Fruit fly (Drosophila melanogaster): Measurements from ENCODE around the gene CG43169.

Gene CG43169

dm6 chr3L:8841757-8842156 lies 46.7 kb downstream of the CG43169 start (continued):
- TF ChIP-seq Dbx (GFP tag; IDR thresholded peaks at IDR 0.05) (peak; percentile 61; the same call in 2 of the 3 replicates), Neu2 (GFP tag; optimal IDR thresholded peaks at IDR 0.05; ENCODE audit: borderline replicate concordance) (no peak), CG2116 (GFP tag; optimal IDR thresholded peaks at IDR 0.05) (peak; percentile 3), Fer3 (tag; optimal IDR thresholded peaks at IDR 0.05) (peak; percentile 79), CG6654 (GFP tag; optimal IDR thresholded peaks at IDR 0.05) (peak; percentile 8), CG18764 (GFP tag; optimal IDR thresholded peaks at IDR 0.05) (peak; percentile 48), shn (GFP tag; optimal IDR thresholded peaks at IDR 0.05) (no peak), CG7963 (GFP tag; IDR thresholded peaks at IDR 0.05; ENCODE audit: partially characterized antibody) (no peak), CG32532 (GFP tag; IDR thresholded peaks at IDR 0.05) (peak; percentile 75), Ets65A (GFP tag) (peak; percentile 26), CG8290 (GFP tag; optimal IDR thresholded peaks at IDR 0.05) (no peak), CG8290 (tag; optimal IDR thresholded peaks at IDR 0.05) (peak in 1 of 2 experiments; percentile 68), CG31388 (GFP tag; optimal IDR thresholded peaks at IDR 0.05) (no peak), dati (GFP tag; IDR thresholded peaks at IDR 0.05) (peak; percentile 37; the same call in 1 of the 2 replicates), Trl (optimal IDR thresholded peaks at IDR 0.05) (no peak), Trl (GFP tag; optimal IDR thresholded peaks at IDR 0.05) (peak; percentile 60), Spps (tag; optimal IDR thresholded peaks at IDR 0.05) (peak; percentile 16), cg (GFP tag; optimal IDR thresholded peaks at IDR 0.05) (no peak), her (GFP tag; optimal IDR thresholded peaks at IDR 0.05) (peak; percentile 42), Nf-YC (tag; optimal IDR thresholded peaks at IDR 0.05) (no peak), ftz-f1 (GFP tag; optimal IDR thresholded peaks at IDR 0.05) (no peak), BEAF-32 (GFP tag; optimal IDR thresholded peaks at IDR 0.05) (no peak), CG15011 (GFP tag; optimal IDR thresholded peaks at IDR 0.05) (peak; percentile 35), sisA (GFP tag; IDR thresholded peaks at IDR 0.05) (peak; percentile 75), sqz (GFP tag; optimal IDR thresholded peaks at IDR 0.05) (peak; percentile 48), toy (GFP tag; IDR thresholded peaks at IDR 0.05) (no peak), usp (GFP tag; optimal IDR thresholded peaks at IDR 0.05) (no peak), Lpt (GFP tag; optimal IDR thresholded peaks at IDR 0.05) (no peak), knrl (GFP tag; IDR thresholded peaks at IDR 0.05; ENCODE audit: partially characterized antibody) (no peak), CG7987 (GFP tag; optimal IDR thresholded peaks at IDR 0.05) (peak; percentile 24), btn (GFP tag; optimal IDR thresholded peaks at IDR 0.05) (peak; percentile 31), lov (optimal IDR thresholded peaks at IDR 0.05) (no peak), lov (GFP tag; IDR thresholded peaks at IDR 0.05) (no peak), Med (GFP tag) (peak; percentile 92), odd (GFP tag; optimal IDR thresholded peaks at IDR 0.05) (peak; percentile 12), trh (GFP tag; optimal IDR thresholded peaks at IDR 0.05) (no peak), CG17802 (tag; optimal IDR thresholded peaks at IDR 0.05) (peak; percentile 1), CG11723 (GFP tag; optimal IDR thresholded peaks at IDR 0.05) (peak; percentile 46), otp (GFP tag; IDR thresholded peaks at IDR 0.05) (peak; percentile 60; the same call in 1 of the 3 replicates), ap (GFP tag; IDR thresholded peaks at IDR 0.05) (no peak), en (GFP tag; optimal IDR thresholded peaks at IDR 0.05) (peak; percentile 39), H2.0 (GFP tag; IDR thresholded peaks at IDR 0.05) (peak; percentile 75), CG10209 (GFP tag; optimal IDR thresholded peaks at IDR 0.05) (peak; percentile 76), sob (GFP tag; IDR thresholded peaks at IDR 0.05) (peak; percentile 79), Atf6 (GFP tag; IDR thresholded peaks at IDR 0.05) (peak; percentile 78), Bteb2 (GFP tag; optimal IDR thresholded peaks at IDR 0.05) (peak; percentile 37), zen (tag; optimal IDR thresholded peaks at IDR 0.05) (peak; percentile 65), Oli (tag; optimal IDR thresholded peaks at IDR 0.05) (peak; percentile 83), bowl (GFP tag; IDR thresholded peaks at IDR 0.05) (peak; percentile 27; the same call in 1 of the 2 replicates), Vsx1 (GFP tag; optimal IDR thresholded peaks at IDR 0.05) (peak; percentile 35), Hand (GFP tag; optimal IDR thresholded peaks at IDR 0.05) (peak; percentile 63), Abd-B (GFP tag; optimal IDR thresholded peaks at IDR 0.05) (peak; percentile 70)

Data from whole organism, embryonic.